Worm (Caenorhabditis elegans) whole organism, L4/young adult: ENCODE results near the gene ZC477.7.

Experiments
- W03F9.2 ChIP-seq: fragments of 150-350 bp; optimal IDR thresholded peaks from 2 replicates; lab custom pipeline; 2014; ENCODE audit warnings: missing biosample characterization, missing genetic modification characterization
- dao-5 ChIP-seq: sonication (generic microtip); optimal IDR thresholded peaks from 2 replicates; lab custom pipeline; 2016; ENCODE audit warnings: missing genotype, missing genetic modification characterization, moderate library complexity, missing compliant biosample characterization
- him-1 ChIP-seq: sonication (generic microtip); optimal IDR thresholded peaks from 2 replicates; lab custom pipeline; 2016; ENCODE audit warnings: missing genotype, missing genetic modification reagents, missing genetic modification characterization, missing compliant biosample characterization

Gene ZC477.7

ce11 chrIV:7111354-7111753, at the start of gene ZC477.7, which contains the start of gene ssq-3:
Gene ZC477.7, minus strand, starts transcription at chrIV:7111454.
Gene ssq-3, plus strand, starts transcription at chrIV:7111604.
- TF ChIP-seq him-1 (no peak), W03F9.2 (tag; lab: Kevin White, UChicago) (no peak), dao-5 (tag; lab: Kevin White, UChicago) (no peak)

- TF ChIP-seq dao-5 (tag; lab: Kevin White, UChicago) (no peak), him-1 (no peak), W03F9.2 (tag; lab: Kevin White, UChicago) (no peak)
Measured at ce11 chrIV:7159586-7159985, 48.3 kb upstream of the ZC477.7 start.

- TF ChIP-seq dao-5 (tag; lab: Kevin White, UChicago) (no peak), W03F9.2 (tag; lab: Kevin White, UChicago) (no peak), him-1 (no peak)
Measured at ce11 chrIV:7158161-7158560, 46.9 kb upstream of the ZC477.7 start.

ce11 chrIV:7156356-7156755, 45.1 kb upstream of the ZC477.7 start, which contains the start of gene maph-9:
Gene maph-9, plus strand, starts transcription at chrIV:7156628.
- no peak for TF ChIP-seq him-1
- no peak for TF ChIP-seq W03F9.2 (tag; lab: Kevin White, UChicago)
- no peak for TF ChIP-seq dao-5 (tag; lab: Kevin White, UChicago)

ce11 chrIV:7154356-7154755, 43.1 kb upstream of the ZC477.7 start, which contains the start of gene C34D4.2:
Gene C34D4.2, plus strand, starts transcription at chrIV:7154656.
- TF ChIP-seq him-1 (no peak), W03F9.2 (tag; lab: Kevin White, UChicago) (no peak), dao-5 (tag; lab: Kevin White, UChicago) (no peak)

ce11 chrIV:7153362-7153761, 42.1 kb upstream of the ZC477.7 start, which contains the start of gene C34D4.3:
Gene C34D4.3, plus strand, starts transcription at chrIV:7153662.
- TF ChIP-seq W03F9.2 (tag; lab: Kevin White, UChicago), result no peak
- no peak for TF ChIP-seq him-1
- TF ChIP-seq dao-5 (tag; lab: Kevin White, UChicago), result no peak

- no peak for TF ChIP-seq dao-5 (tag; lab: Kevin White, UChicago)
- no peak for TF ChIP-seq him-1
- TF ChIP-seq W03F9.2 (tag; lab: Kevin White, UChicago), result no peak
Measured at ce11 chrIV:7152409-7152808, 41.2 kb upstream of the ZC477.7 start, which contains the start of gene col-113. Gene col-113, minus strand, starts transcription at chrIV:7152509.

- no peak for TF ChIP-seq dao-5 (tag; lab: Kevin White, UChicago)
- no peak for TF ChIP-seq him-1
- TF ChIP-seq W03F9.2 (tag; lab: Kevin White, UChicago), result no peak
Measured at ce11 chrIV:7149020-7149601, 37.9 kb upstream of the ZC477.7 start, which contains the start of gene C34D4.4. Gene C34D4.4, plus strand, starts transcription at chrIV:7149361.

ce11 chrIV:7147722-7148121, 36.5 kb upstream of the ZC477.7 start:
- no peak for TF ChIP-seq dao-5 (tag; lab: Kevin White, UChicago)
- TF ChIP-seq W03F9.2 (tag; lab: Kevin White, UChicago), result peak; percentile 21

ce11 chrIV:7144670-7145257, 33.5 kb upstream of the ZC477.7 start, which contains the start of gene hecd-1:
Gene hecd-1, minus strand, starts transcription at chrIV:7144720.
- TF ChIP-seq W03F9.2 (tag; lab: Kevin White, UChicago) (no peak), him-1 (no peak), dao-5 (tag; lab: Kevin White, UChicago) (no peak)

ce11 chrIV:7139143-7139542, 27.9 kb upstream of the ZC477.7 start:
- no peak for TF ChIP-seq dao-5 (tag; lab: Kevin White, UChicago)
- no peak for TF ChIP-seq him-1
- TF ChIP-seq W03F9.2 (tag; lab: Kevin White, UChicago), result no peak

ce11 chrIV:7133983-7134382, 22.7 kb upstream of the ZC477.7 start, which contains the start of gene mutd-1:
Gene mutd-1, minus strand, starts transcription at chrIV:7134083.
- no peak for TF ChIP-seq him-1
- no peak for TF ChIP-seq dao-5 (tag; lab: Kevin White, UChicago)
- no peak for TF ChIP-seq W03F9.2 (tag; lab: Kevin White, UChicago)

- TF ChIP-seq W03F9.2 (tag; lab: Kevin White, UChicago) (no peak), him-1 (no peak), dao-5 (tag; lab: Kevin White, UChicago) (no peak)
Measured at ce11 chrIV:7133140-7133539, 21.9 kb upstream of the ZC477.7 start, which contains the start of gene cyn-12. Gene cyn-12, minus strand, starts transcription at chrIV:7133217.

- no peak for TF ChIP-seq him-1
- no peak for TF ChIP-seq W03F9.2 (tag; lab: Kevin White, UChicago)
- TF ChIP-seq dao-5 (tag; lab: Kevin White, UChicago), result no peak
Measured at ce11 chrIV:7131780-7132179, 20.5 kb upstream of the ZC477.7 start, which contains the start of gene grsp-3. Gene grsp-3, minus strand, starts transcription at chrIV:7131928.
